Worm (Caenorhabditis elegans): ENCODE data around the gene twk-21.

- no peak for TF ChIP-seq sox-2 (GFP tag; IDR thresholded peaks at IDR 0.05)
- TF ChIP-seq syd-9 (tag; optimal IDR thresholded peaks at IDR 0.05): no peak
- TF ChIP-seq pag-3 (tag; optimal IDR thresholded peaks at IDR 0.05; ENCODE audit: borderline replicate concordance): no peak
- TF ChIP-seq ceh-9 (tag; optimal IDR thresholded peaks at IDR 0.05): no peak
- no peak for TF ChIP-seq K02D7.2 (tag; optimal IDR thresholded peaks at IDR 0.05)
- no peak for TF ChIP-seq C38D4.7 (GFP tag; optimal IDR thresholded peaks at IDR 0.05)
- no peak for TF ChIP-seq nhr-11 (tag; optimal IDR thresholded peaks at IDR 0.05)
- no peak for TF ChIP-seq ceh-24 (tag; optimal IDR thresholded peaks at IDR 0.05)
- TF ChIP-seq gmeb-2 (tag; optimal IDR thresholded peaks at IDR 0.05): no peak
- no peak for TF ChIP-seq ceh-22 (tag; optimal IDR thresholded peaks at IDR 0.05)
- TF ChIP-seq pqm-1 (tag; optimal IDR thresholded peaks at IDR 0.05): no peak
- TF ChIP-seq hlh-6 (tag; optimal IDR thresholded peaks at IDR 0.05): no peak
- no peak for TF ChIP-seq unc-55 (GFP tag; optimal IDR thresholded peaks at IDR 0.05)
- no peak for TF ChIP-seq pat-9 (tag; optimal IDR thresholded peaks at IDR 0.05)
Observed at ce11 chrX:16290536-16290935, 9.2 kb upstream of the twk-21 start.
